Worm (Caenorhabditis elegans): ENCODE data around the gene C17E7.4.
A peak's percentile ranks its signal among the peaks of the same experiment; 100 is the strongest.

Gene C17E7.4

ce11 chrV:3874102-3874744 is 18.4 kb upstream of the C17E7.4 start, which contains the start of gene nhr-158:
Gene nhr-158 (minus strand): TSS chrV:3874152.
- TF ChIP-seq nhr-11 (tag; optimal IDR thresholded peaks at IDR 0.05) (peak; percentile 6), F37D6.2 (tag; optimal IDR thresholded peaks at IDR 0.05) (peak; percentile 8), egl-27 (tag; optimal IDR thresholded peaks at IDR 0.05) (no peak), ceh-32 (tag; optimal IDR thresholded peaks at IDR 0.05; ENCODE audit: poor library complexity) (no peak), ztf-7 (tag; optimal IDR thresholded peaks at IDR 0.05) (no peak), aha-1 (tag) (peak; percentile 42), nhr-48 (tag; optimal IDR thresholded peaks at IDR 0.05) (peak; percentile 13)

ce11 chrV:3877242-3877641 is 15.4 kb upstream of the C17E7.4 start:
- TF ChIP-seq Y48G9A.11 (GFP tag; IDR thresholded peaks at IDR 0.05): no peak
- no peak for TF ChIP-seq lin-38 (GFP tag; IDR thresholded peaks at IDR 0.05)
- TF ChIP-seq F44E2.7 (GFP tag; IDR thresholded peaks at IDR 0.05): no peak
- no peak for TF ChIP-seq F26F4.8 (GFP tag; conservative IDR thresholded peaks at IDR 0.05)
- TF ChIP-seq dve-1 (tag; optimal IDR thresholded peaks at IDR 0.05; ENCODE audit: insufficient read depth): no peak
- TF ChIP-seq jun-1 (tag; optimal IDR thresholded peaks at IDR 0.05): no peak
- TF ChIP-seq egl-43 (GFP tag; IDR thresholded peaks at IDR 0.05): no peak
- no peak for TF ChIP-seq hif-1 (tag; optimal IDR thresholded peaks at IDR 0.05)
- no peak for TF ChIP-seq aha-1 (tag)
- no peak for TF ChIP-seq F10B5.3 (tag; optimal IDR thresholded peaks at IDR 0.05)
- no peak for TF ChIP-seq mdt-29 (GFP tag; IDR thresholded peaks at IDR 0.05)
- TF ChIP-seq sdz-12 (GFP tag; optimal IDR thresholded peaks at IDR 0.05): no peak
- TF ChIP-seq lin-13 (GFP tag; optimal IDR thresholded peaks at IDR 0.05): no peak
- TF ChIP-seq rbr-2 (tag; optimal IDR thresholded peaks at IDR 0.05): no peak
- TF ChIP-seq fkh-10 (GFP tag; optimal IDR thresholded peaks at IDR 0.05): no peak
- no peak for TF ChIP-seq ceh-28 (tag; optimal IDR thresholded peaks at IDR 0.05)
- TF ChIP-seq ceh-20 (GFP tag; IDR thresholded peaks at IDR 0.05): no peak
- TF ChIP-seq nhr-48 (tag; optimal IDR thresholded peaks at IDR 0.05): no peak

DNA sequence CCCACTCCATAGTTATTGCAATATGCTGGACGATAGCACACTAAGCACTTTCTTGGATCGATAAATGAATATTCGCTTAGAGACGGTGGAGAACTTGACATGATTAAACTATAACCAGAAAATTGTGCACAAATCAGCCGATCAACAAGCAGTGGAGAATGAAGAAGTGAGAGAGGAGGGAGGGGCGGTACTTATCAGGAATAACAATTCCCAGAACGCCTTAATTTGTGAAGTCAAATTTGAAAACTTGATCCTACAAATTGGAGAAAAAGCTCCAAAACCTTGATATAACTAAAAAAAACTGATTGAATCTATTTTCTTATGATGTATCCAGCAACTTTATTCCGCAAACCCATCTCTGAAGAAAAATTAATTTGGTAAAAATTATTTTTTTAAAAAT is 14.4 kb upstream of the C17E7.4 start, which contains the start of gene nhr-159:
TSS of gene nhr-159 (minus strand) at position 101 of the 400 bp plus-strand sequence.
- TF ChIP-seq ceh-20 (GFP tag; IDR thresholded peaks at IDR 0.05) (no peak), ceh-44 (GFP tag; IDR thresholded peaks at IDR 0.05) (no peak), zfp-3 (GFP tag; conservative IDR thresholded peaks at IDR 0.05) (no peak), ces-1 (GFP tag; optimal IDR thresholded peaks at IDR 0.05) (no peak)

- peak; percentile 90 for TF ChIP-seq aha-1 (tag)
- no peak for TF ChIP-seq nhr-10 (tag; optimal IDR thresholded peaks at IDR 0.05)
Observed at ce11 chrV:3884550-3884949, 8.1 kb upstream of the C17E7.4 start.

- TF ChIP-seq nhr-6 (tag; optimal IDR thresholded peaks at IDR 0.05): no peak
- TF ChIP-seq lin-29 (GFP tag; IDR thresholded peaks at IDR 0.05): no peak
- TF ChIP-seq ztf-7 (tag; optimal IDR thresholded peaks at IDR 0.05): no peak
- no peak for TF ChIP-seq T26A8.4 (GFP tag; IDR thresholded peaks at IDR 0.05)
- TF ChIP-seq lin-39 (tag; optimal IDR thresholded peaks at IDR 0.05): no peak
Observed at ce11 chrV:3886104-3886503, 6.5 kb upstream of the C17E7.4 start, which contains the start of gene nhr-124. Gene nhr-124 (minus strand): TSS chrV:3886204.

DNA sequence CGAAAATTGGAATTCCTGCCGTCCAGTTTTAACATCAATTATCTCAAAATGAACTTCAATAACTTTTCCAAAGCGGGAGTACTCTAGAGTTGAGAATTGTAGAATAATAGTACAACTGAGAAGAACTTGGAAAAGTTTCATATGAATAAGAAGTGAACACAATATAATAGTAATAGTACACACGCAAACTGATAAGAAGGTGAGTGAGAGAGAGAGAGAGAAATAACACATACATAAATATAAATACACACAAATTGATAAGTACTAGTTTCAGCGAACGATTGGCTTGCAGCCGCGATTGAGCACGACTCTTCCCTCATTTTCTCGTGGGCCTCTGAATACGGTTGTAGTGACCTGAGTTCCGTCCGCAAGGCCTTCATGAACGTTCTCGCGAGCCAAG is 3.5 kb upstream of the C17E7.4 start, which contains the start of gene C17E7.13:
TSS of gene C17E7.13 (minus strand) at position 176 of the 400 bp plus-strand sequence.
- TF ChIP-seq gei-8 (GFP tag; optimal IDR thresholded peaks at IDR 0.05) (no peak), tra-1 (GFP tag; IDR thresholded peaks at IDR 0.05) (no peak), R02D3.7 (tag; optimal IDR thresholded peaks at IDR 0.05) (no peak), cey-2 (tag; optimal IDR thresholded peaks at IDR 0.05; ENCODE audit: borderline replicate concordance, insufficient read depth) (no peak), pqm-1 (tag; optimal IDR thresholded peaks at IDR 0.05) (peak; percentile 61), ztf-11 (tag; optimal IDR thresholded peaks at IDR 0.05) (no peak), daf-16 (GFP tag; optimal IDR thresholded peaks at IDR 0.05) (no peak), daf-16 (tag; optimal IDR thresholded peaks at IDR 0.05) (peak; percentile 49), saeg-2 (GFP tag; IDR thresholded peaks at IDR 0.05) (no peak), nhr-28 (tag; optimal IDR thresholded peaks at IDR 0.05) (peak; percentile 39), nhr-10 (tag; optimal IDR thresholded peaks at IDR 0.05) (no peak)
